Worm (Caenorhabditis elegans): ENCODE results near the gene C04A11.1.

DNA sequence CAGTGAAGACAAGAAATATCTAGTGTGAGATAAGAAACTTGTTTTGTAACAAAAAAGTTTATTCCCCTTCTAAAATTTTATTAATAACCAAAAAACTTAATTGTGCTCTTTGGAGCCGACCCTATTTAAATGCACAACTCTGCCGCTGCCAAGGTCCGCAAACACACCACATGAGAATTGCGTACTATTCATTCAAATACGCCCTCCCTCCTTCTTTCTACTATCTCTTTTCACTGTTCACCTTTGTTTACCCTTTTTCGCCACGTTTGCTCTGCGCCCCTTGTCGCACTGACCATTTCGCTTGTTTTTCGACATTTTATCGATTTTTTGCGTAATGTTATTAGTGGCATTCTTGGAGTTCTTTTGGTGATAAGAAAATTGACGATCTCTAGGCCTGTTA lies 9.3 kb downstream of the C04A11.1 start:
- no peak for TF ChIP-seq ceh-9 (tag; optimal IDR thresholded peaks at IDR 0.05)
- no peak for TF ChIP-seq pha-2 (tag; optimal IDR thresholded peaks at IDR 0.05)

All from whole organism, late embryonic.